Worm (Caenorhabditis elegans) whole organism, late embryonic: ENCODE measurements around the gene str-1.

ENCODE experiments used
- C38D4.7 ChIP-seq: fragments of 200-800 bp; sonication (Bioruptor generic); optimal IDR thresholded peaks from 2 replicates; lab custom pipeline; 2018; ENCODE audit warnings: mild to moderate bottlenecking, missing genetic modification characterization, moderate library complexity, missing compliant biosample characterization
- K09A11.1 ChIP-seq: sonication (generic microtip); optimal IDR thresholded peaks from 2 replicates; lab custom pipeline; 2017; ENCODE audit warnings: antibody characterized with exemption, mild to moderate bottlenecking, missing genetic modification characterization, missing compliant biosample characterization; ENCODE audit not compliant: insufficient read depth
- ama-1 ChIP-seq: fragments of 150-350 bp; optimal IDR thresholded peaks from 2 replicates; lab custom pipeline; 2014
- ceh-14 ChIP-seq: sonication (generic microtip); optimal IDR thresholded peaks from 2 replicates; lab custom pipeline; 2016; ENCODE audit warnings: missing genotype, missing genetic modification characterization, missing compliant biosample characterization
- ceh-2 ChIP-seq: sonication (generic microtip); optimal IDR thresholded peaks from 2 replicates; lab custom pipeline; 2016; ENCODE audit warnings: missing genotype, missing genetic modification characterization, missing compliant biosample characterization
- ceh-22 ChIP-seq: sonication (generic microtip); optimal IDR thresholded peaks from 2 replicates; lab custom pipeline; 2017; ENCODE audit warnings: missing biosample characterization, missing genetic modification characterization
- ceh-24 ChIP-seq: sonication (generic microtip); optimal IDR thresholded peaks from 2 replicates; lab custom pipeline; 2016; ENCODE audit warnings: mild to moderate bottlenecking, missing genetic modification characterization, missing compliant biosample characterization
- ceh-31 ChIP-seq: sonication (generic microtip); optimal IDR thresholded peaks from 2 replicates; lab custom pipeline; 2016; ENCODE audit warnings: missing genetic modification characterization, missing compliant biosample characterization
- ceh-45 ChIP-seq: fragments of 200-800 bp; sonication (Bioruptor generic); IDR thresholded peaks from 2 replicates; pipeline ENCODE4 v1.3.6; 2022; ENCODE audit warnings: missing genetic modification reagents, missing genetic modification characterization, missing compliant biosample characterization
- ceh-48 ChIP-seq: sonication (generic microtip); optimal IDR thresholded peaks from 2 replicates; lab custom pipeline; 2016; ENCODE audit warnings: missing genetic modification characterization, inconsistent platforms, missing compliant biosample characterization
- ceh-6 ChIP-seq: fragments of 200-800 bp; sonication (Bioruptor generic); optimal IDR thresholded peaks from 2 replicates; lab custom pipeline; 2018; ENCODE audit warnings: mild to moderate bottlenecking, missing genetic modification characterization, missing compliant biosample characterization
- ceh-9 ChIP-seq: sonication (generic microtip); optimal IDR thresholded peaks from 2 replicates; lab custom pipeline; 2016; ENCODE audit warnings: mild to moderate bottlenecking, missing genetic modification characterization, inconsistent platforms, missing compliant biosample characterization
- che-1 ChIP-seq: sonication (generic microtip); optimal IDR thresholded peaks from 2 replicates; lab custom pipeline; 2016; ENCODE audit warnings: mild to moderate bottlenecking, missing genetic modification characterization, missing compliant biosample characterization
- elt-2 ChIP-seq: sonication (generic microtip); optimal IDR thresholded peaks from 2 replicates; lab custom pipeline; 2016; ENCODE audit warnings: missing genetic modification reagents, missing genetic modification characterization, missing compliant biosample characterization
- elt-4 ChIP-seq: sonication (generic microtip); optimal IDR thresholded peaks from 2 replicates; lab custom pipeline; 2016; ENCODE audit warnings: missing genetic modification characterization, missing compliant biosample characterization
- ets-4 ChIP-seq: sonication (generic microtip); optimal IDR thresholded peaks from 2 replicates; lab custom pipeline; 2016; ENCODE audit warnings: missing genetic modification characterization, missing compliant biosample characterization
- eyg-1 ChIP-seq: sonication (generic microtip); optimal IDR thresholded peaks from 2 replicates; lab custom pipeline; 2016; ENCODE audit warnings: missing genotype, missing genetic modification characterization, missing compliant biosample characterization
- fax-1 ChIP-seq: sonication (generic microtip); optimal IDR thresholded peaks from 2 replicates; lab custom pipeline; 2016; ENCODE audit warnings: missing genotype, missing genetic modification characterization, missing compliant biosample characterization
- gmeb-2 ChIP-seq: sonication (generic microtip); optimal IDR thresholded peaks from 2 replicates; lab custom pipeline; 2016; ENCODE audit warnings: missing genetic modification characterization, inconsistent platforms, missing compliant biosample characterization
- hlh-13 ChIP-seq: fragments of 200-800 bp; sonication (Bioruptor generic); optimal IDR thresholded peaks from 2 replicates; lab custom pipeline; 2018; ENCODE audit warnings: mild to moderate bottlenecking, missing genetic modification characterization, missing compliant biosample characterization
- hlh-30 ChIP-seq: sonication (generic microtip); optimal IDR thresholded peaks from 2 replicates; lab custom pipeline; 2017; ENCODE audit warnings: antibody characterized with exemption, missing genetic modification characterization, missing compliant biosample characterization; ENCODE audit not compliant: insufficient read depth
- hlh-6 ChIP-seq: sonication (generic microtip); optimal IDR thresholded peaks from 2 replicates; lab custom pipeline; 2016; ENCODE audit warnings: missing genotype, missing genetic modification characterization, missing compliant biosample characterization
- hlh-8 ChIP-seq: sonication (generic microtip); optimal IDR thresholded peaks from 2 replicates; lab custom pipeline; 2016; ENCODE audit warnings: missing genotype, missing genetic modification characterization, missing compliant biosample characterization
- madf-2 ChIP-seq: sonication (generic microtip); optimal IDR thresholded peaks from 2 replicates; lab custom pipeline; 2017; ENCODE audit warnings: missing genetic modification characterization, missing compliant biosample characterization
- mec-3 ChIP-seq: sonication (generic microtip); optimal IDR thresholded peaks from 2 replicates; lab custom pipeline; 2016; ENCODE audit warnings: borderline replicate concordance, missing genetic modification characterization, missing compliant biosample characterization
- nfya-1 ChIP-seq: sonication (generic microtip); optimal IDR thresholded peaks from 2 replicates; lab custom pipeline; 2017; ENCODE audit warnings: missing genetic modification characterization, mild to moderate bottlenecking, missing compliant biosample characterization, antibody characterized with exemption, moderate library complexity
- nhr-11 ChIP-seq: fragments of 150-350 bp; optimal IDR thresholded peaks from 2 replicates; lab custom pipeline; 2014; ENCODE audit warnings: missing biosample characterization, missing genetic modification characterization
- nhr-232 ChIP-seq: sonication (generic microtip); optimal IDR thresholded peaks from 2 replicates; lab custom pipeline; 2016; ENCODE audit warnings: missing genetic modification characterization, missing compliant biosample characterization
- odd-2 ChIP-seq: sonication (generic microtip); optimal IDR thresholded peaks from 2 replicates; lab custom pipeline; 2017; ENCODE audit warnings: antibody characterized with exemption, mild to moderate bottlenecking, missing genetic modification characterization, missing compliant biosample characterization
- pag-3 ChIP-seq: sonication (generic microtip); optimal IDR thresholded peaks from 2 replicates; lab custom pipeline; 2016; ENCODE audit warnings: missing compliant biosample characterization, missing genetic modification characterization, borderline replicate concordance
- pax-1 ChIP-seq: fragments of 150-350 bp; optimal IDR thresholded peaks from 2 replicates; lab custom pipeline; 2014; ENCODE audit warnings: missing biosample characterization, missing genetic modification characterization
- pha-2 ChIP-seq: sonication (generic microtip); optimal IDR thresholded peaks from 2 replicates; lab custom pipeline; 2017; ENCODE audit warnings: mild to moderate bottlenecking, missing genetic modification characterization, missing compliant biosample characterization
- pqm-1 ChIP-seq: sonication (generic microtip); optimal IDR thresholded peaks from 2 replicates; lab custom pipeline; 2016; ENCODE audit warnings: missing genetic modification characterization, missing compliant biosample characterization
- pros-1 ChIP-seq: fragments of 150-350 bp; optimal IDR thresholded peaks from 2 replicates; lab custom pipeline; 2014; ENCODE audit warnings: missing biosample characterization, missing genetic modification reagents, missing genetic modification characterization
- ref-2 ChIP-seq: sonication (generic microtip); optimal IDR thresholded peaks from 2 replicates; lab custom pipeline; 2016; ENCODE audit warnings: missing genetic modification characterization, missing compliant biosample characterization
- rnt-1 ChIP-seq: sonication (generic microtip); optimal IDR thresholded peaks from 2 replicates; lab custom pipeline; 2016; ENCODE audit warnings: missing genetic modification characterization, missing compliant biosample characterization
- sox-4 ChIP-seq: sonication (generic microtip); optimal IDR thresholded peaks from 2 replicates; lab custom pipeline; 2017; ENCODE audit warnings: mild to moderate bottlenecking, missing genetic modification characterization, inconsistent platforms, missing compliant biosample characterization
- syd-9 ChIP-seq: sonication (generic microtip); optimal IDR thresholded peaks from 2 replicates; lab custom pipeline; 2016; ENCODE audit warnings: mild to moderate bottlenecking, missing genetic modification characterization, moderate library complexity, missing compliant biosample characterization
- tbx-2 ChIP-seq: sonication (generic microtip); optimal IDR thresholded peaks from 2 replicates; lab custom pipeline; 2016; ENCODE audit warnings: missing genetic modification characterization, missing compliant biosample characterization
- tbx-7 ChIP-seq: sonication (generic microtip); optimal IDR thresholded peaks from 2 replicates; lab custom pipeline; 2016; ENCODE audit warnings: missing genotype, missing genetic modification characterization, missing compliant biosample characterization
- unc-86 ChIP-seq: sonication (generic microtip); optimal IDR thresholded peaks from 2 replicates; lab custom pipeline; 2016; ENCODE audit warnings: missing genetic modification characterization, missing compliant biosample characterization
- zip-5 ChIP-seq: sonication (generic microtip); optimal IDR thresholded peaks from 2 replicates; lab custom pipeline; 2016; ENCODE audit warnings: missing genetic modification characterization, missing compliant biosample characterization
- ztf-16 ChIP-seq: sonication (generic microtip); optimal IDR thresholded peaks from 2 replicates; lab custom pipeline; 2017; ENCODE audit warnings: missing genetic modification characterization, missing compliant biosample characterization

Gene str-1

DNA sequence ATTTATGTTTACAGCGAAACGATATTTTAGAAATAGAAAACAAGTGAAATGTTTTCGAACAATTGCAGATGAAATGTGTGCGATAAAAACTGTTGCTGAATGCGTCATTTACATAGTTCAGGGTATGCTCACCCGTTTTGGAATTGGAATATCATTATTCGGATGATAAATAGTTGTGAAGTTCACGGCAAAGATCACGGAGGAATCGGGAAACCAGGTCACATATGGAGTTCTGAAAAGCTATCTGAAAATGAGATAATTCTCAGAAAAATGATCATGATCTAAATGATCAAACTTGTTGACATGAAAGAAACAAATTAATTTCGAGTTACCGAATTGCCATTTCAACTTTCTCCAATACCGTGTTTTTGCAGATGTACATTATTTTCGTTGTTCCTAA, 22.1 kb downstream of the str-1 start, which contains the start of gene best-16:
Gene best-16 (minus strand): TSS at position 101 of the 400 bp plus-strand sequence.
- TF ChIP-seq hlh-6: no peak
- no peak for TF ChIP-seq C38D4.7 (GFP tag; lab: Kevin White, UChicago)
- TF ChIP-seq ceh-48 (tag; lab: Kevin White, UChicago): no peak
- TF ChIP-seq gmeb-2 (tag; lab: Kevin White, UChicago): no peak
- TF ChIP-seq pros-1 (tag; lab: Kevin White, UChicago): no peak
- TF ChIP-seq K09A11.1: no peak
- TF ChIP-seq tbx-7: no peak
- no peak for TF ChIP-seq rnt-1
- no peak for TF ChIP-seq hlh-30 (tag; lab: Kevin White, UChicago)
- no peak for TF ChIP-seq fax-1 (tag; lab: Kevin White, UChicago)
- TF ChIP-seq ceh-45 (GFP tag; lab: Robert Waterston, UW): no peak
- no peak for TF ChIP-seq ceh-6
- no peak for TF ChIP-seq unc-86 (tag; lab: Kevin White, UChicago)
- TF ChIP-seq odd-2 (tag; lab: Kevin White, UChicago): no peak
- TF ChIP-seq elt-4 (tag; lab: Kevin White, UChicago): no peak
- TF ChIP-seq ceh-24 (tag; lab: Kevin White, UChicago): no peak
- no peak for TF ChIP-seq ets-4 (tag; lab: Kevin White, UChicago)
- no peak for TF ChIP-seq tbx-2 (tag; lab: Kevin White, UChicago)

DNA sequence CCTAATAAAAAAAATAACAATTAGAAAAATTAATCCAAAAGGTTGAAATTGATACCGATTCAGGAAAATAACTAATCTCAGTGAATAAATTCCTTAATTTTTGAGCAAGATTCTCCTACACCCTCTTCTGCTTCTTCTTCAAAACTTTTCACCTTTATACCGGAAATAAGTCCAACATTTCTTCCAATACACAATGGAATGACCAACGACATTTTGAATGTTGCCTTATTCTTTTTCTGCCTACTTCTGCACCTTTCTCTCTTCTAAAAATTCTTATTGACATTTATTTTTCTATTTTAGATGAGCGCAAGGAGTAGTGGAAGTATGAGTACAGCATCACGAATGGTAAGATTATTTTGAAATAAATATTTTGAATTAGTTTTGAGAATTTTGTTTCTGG, 23.3 kb downstream of the str-1 start, which contains the start of gene unc-8:
Gene unc-8 (plus strand): TSS at position 301 of the 400 bp plus-strand sequence.
- TF ChIP-seq pag-3 (no peak), gmeb-2 (tag; lab: Kevin White, UChicago) (no peak), pax-1 (tag; lab: Kevin White, UChicago) (no peak), madf-2 (tag; lab: Kevin White, UChicago) (no peak), ref-2 (tag; lab: Kevin White, UChicago) (no peak), ceh-6 (no peak), syd-9 (no peak), unc-86 (tag; lab: Kevin White, UChicago) (no peak), nfya-1 (tag; lab: Kevin White, UChicago) (no peak), eyg-1 (tag; lab: Kevin White, UChicago) (no peak), ceh-14 (no peak), hlh-8 (tag; lab: Kevin White, UChicago) (no peak), ztf-16 (tag; lab: Kevin White, UChicago) (no peak), elt-2 (tag; lab: Kevin White, UChicago) (no peak), che-1 (no peak), tbx-2 (tag; lab: Kevin White, UChicago) (no peak), ceh-22 (tag; lab: Kevin White, UChicago) (no peak), mec-3 (tag; lab: Kevin White, UChicago) (no peak)
- TF ChIP-seq, all 69 proteins: peak for 0

ce11 chrIV:7203696-7204095, 30.1 kb downstream of the str-1 start, which contains the start of gene R13A1.3:
Gene R13A1.3, plus strand, starts transcription at chrIV:7203996.
- TF ChIP-seq sox-4 (tag; lab: Kevin White, UChicago): no peak
- no peak for TF ChIP-seq hlh-13
- no peak for TF ChIP-seq ceh-31 (tag; lab: Kevin White, UChicago)
- no peak for TF ChIP-seq ceh-45 (GFP tag; lab: Robert Waterston, UW)
- no peak for TF ChIP-seq eyg-1 (tag; lab: Kevin White, UChicago)
- no peak for TF ChIP-seq syd-9
- no peak for TF ChIP-seq ama-1 (lab: Kevin White, UChicago)
- TF ChIP-seq tbx-2 (tag; lab: Kevin White, UChicago): no peak
- TF ChIP-seq mec-3 (tag; lab: Kevin White, UChicago): no peak
- no peak for TF ChIP-seq nhr-11 (tag; lab: Kevin White, UChicago)
- no peak for TF ChIP-seq pqm-1 (tag; lab: Kevin White, UChicago)
- TF ChIP-seq ceh-2 (tag; lab: Kevin White, UChicago): no peak
- TF ChIP-seq zip-5 (tag; lab: Kevin White, UChicago): no peak
- no peak for TF ChIP-seq elt-4 (tag; lab: Kevin White, UChicago)
- TF ChIP-seq ceh-9 (tag; lab: Kevin White, UChicago): no peak
- no peak for TF ChIP-seq nhr-232 (tag; lab: Kevin White, UChicago)
- TF ChIP-seq hlh-6: no peak
- TF ChIP-seq madf-2 (tag; lab: Kevin White, UChicago): no peak
- no peak for TF ChIP-seq pros-1 (tag; lab: Kevin White, UChicago)
- TF ChIP-seq pha-2 (tag; lab: Kevin White, UChicago): no peak
- TF ChIP-seq, all 69 proteins: peak for 0
